Fruit fly (Drosophila melanogaster) whole organism, embryonic: ENCODE measurements around the gene Rok.
A peak's percentile ranks its signal among the peaks of the same experiment; 100 is the strongest.

Source experiments
- BEAF-32 ChIP-seq: fragments of 200-800 bp; sonication (Bioruptor generic); optimal IDR thresholded peaks from 3 replicates; lab custom pipeline; 2017; ENCODE audit warnings: missing biosample characterization, missing genetic modification characterization, mild to moderate bottlenecking, moderate library complexity, missing genetic modification reagents
- CG11560 ChIP-seq: fragments of 200-800 bp; sonication (Bioruptor generic); IDR thresholded peaks from 3 replicates; pipeline ENCODE4 v1.3.6; 2022; ENCODE audit warnings: missing biosample characterization, missing genetic modification characterization
- CG11695 ChIP-seq: fragments of 200-800 bp; sonication (Bioruptor generic); IDR thresholded peaks from 3 replicates; pipeline ENCODE4 v1.3.6; 2022; ENCODE audit warnings: missing biosample characterization, missing genetic modification characterization
- CG11723 ChIP-seq: fragments of 200-800 bp; sonication (Bioruptor generic); optimal IDR thresholded peaks from 2 replicates; lab custom pipeline; 2017; ENCODE audit warnings: missing biosample characterization, mild to moderate bottlenecking, missing genetic modification characterization
- CG12104 ChIP-seq: fragments of 200-800 bp; sonication (Bioruptor generic); optimal IDR thresholded peaks from 3 replicates; lab custom pipeline; 2016; ENCODE audit warnings: missing biosample characterization, missing genetic modification characterization
- CG12299 ChIP-seq: fragments of 200-800 bp; sonication (Bioruptor generic); optimal IDR thresholded peaks from 2 replicates; lab custom pipeline; 2018; ENCODE audit warnings: missing biosample characterization, mild to moderate bottlenecking, missing genetic modification characterization
- CG13287 ChIP-seq: fragments of 200-800 bp; sonication (Bioruptor generic); IDR thresholded peaks from 2 replicates; pipeline ENCODE4 v1.3.6; 2022; ENCODE audit warnings: missing biosample characterization, missing genetic modification characterization; ENCODE audit not compliant: partially characterized antibody
- CG16813 ChIP-seq: fragments of 200-800 bp; sonication (Bioruptor generic); IDR thresholded peaks from 3 replicates; pipeline ENCODE4 v1.3.6; 2022; ENCODE audit warnings: missing biosample characterization, missing genetic modification characterization; ENCODE audit not compliant: partially characterized antibody
- CG17186 ChIP-seq: fragments of 200-800 bp; sonication (Bioruptor generic); optimal IDR thresholded peaks from 3 replicates; lab custom pipeline; 2017; ENCODE audit warnings: missing biosample characterization, missing genetic modification reagents, missing genetic modification characterization
- CG31365 ChIP-seq: fragments of 200-800 bp; sonication (Bioruptor generic); optimal IDR thresholded peaks from 2 replicates; lab custom pipeline; 2018; ENCODE audit warnings: missing biosample characterization, mild to moderate bottlenecking, missing genetic modification characterization
- CG32767 ChIP-seq: fragments of 200-800 bp; sonication (Bioruptor generic); IDR thresholded peaks from 2 replicates; pipeline ENCODE4 v1.3.6; 2022; ENCODE audit warnings: missing biosample characterization, missing genetic modification characterization
- CG32772 ChIP-seq: fragments of 200-800 bp; sonication (Bioruptor generic); IDR thresholded peaks from 2 replicates; pipeline ENCODE4 v1.3.6; 2022; ENCODE audit warnings: missing biosample characterization, missing genetic modification characterization
- CG3726 ChIP-seq: fragments of 200-800 bp; sonication (Bioruptor generic); IDR thresholded peaks from 3 replicates; pipeline ENCODE4, ENCODE4 v1.3.6; 2022; ENCODE audit warnings: missing biosample characterization, missing genetic modification characterization
- CG4328 ChIP-seq: fragments of 200-800 bp; sonication (Bioruptor generic); optimal IDR thresholded peaks from 3 replicates; lab custom pipeline; 2017; ENCODE audit warnings: missing biosample characterization, missing genetic modification reagents, missing genetic modification characterization
- CG4404 ChIP-seq: fragments of 200-800 bp; sonication (Bioruptor generic); IDR thresholded peaks from 2 replicates; pipeline ENCODE4 v1.3.6; 2022; ENCODE audit warnings: missing biosample characterization, missing genetic modification characterization
- CG4730 ChIP-seq: fragments of 200-800 bp; sonication (Bioruptor generic); IDR thresholded peaks from 2 replicates; pipeline ENCODE4 v1.3.6; 2022; ENCODE audit warnings: missing biosample characterization, missing genetic modification characterization
- CG6791 ChIP-seq: fragments of 200-800 bp; sonication (Bioruptor generic); IDR thresholded peaks from 3 replicates; pipeline ENCODE4 v1.3.6; 2022; ENCODE audit warnings: missing biosample characterization, missing genetic modification characterization; ENCODE audit not compliant: partially characterized antibody
- CG6854 ChIP-seq: fragments of 200-800 bp; sonication (Bioruptor generic); optimal IDR thresholded peaks from 3 replicates; lab custom pipeline; 2017; ENCODE audit warnings: missing biosample characterization, mild to moderate bottlenecking, missing genetic modification characterization
- CG9797 ChIP-seq: fragments of 200-800 bp; sonication (Bioruptor generic); optimal IDR thresholded peaks from 3 replicates; lab custom pipeline; 2018; ENCODE audit warnings: missing biosample characterization, mild to moderate bottlenecking, missing genetic modification characterization
- Dip2 ChIP-seq: fragments of 200-800 bp; sonication (Bioruptor generic); IDR thresholded peaks from 2 replicates; pipeline ENCODE4 v1.3.6; 2022; ENCODE audit warnings: missing biosample characterization, missing genetic modification characterization
- Dll ChIP-seq: fragments of 200-800 bp; sonication (Bioruptor generic); IDR thresholded peaks from 4 replicates; pipeline ENCODE4 v1.3.6; 2022; ENCODE audit warnings: missing biosample characterization, missing genetic modification characterization; ENCODE audit not compliant: partially characterized antibody
- E2f2 ChIP-seq: fragments of 200-800 bp; sonication (Bioruptor generic); IDR thresholded peaks from 2 replicates; pipeline ENCODE4 v1.3.6; 2022; ENCODE audit warnings: missing biosample characterization, missing genetic modification characterization
- Fer3 ChIP-seq: fragments of 200-800 bp; sonication (Bioruptor generic); optimal IDR thresholded peaks from 2 replicates; lab custom pipeline; 2018; ENCODE audit warnings: missing biosample characterization, mild to moderate bottlenecking, missing genetic modification characterization, moderate library complexity
- HLH54F ChIP-seq: fragments of 200-800 bp; sonication (Bioruptor generic); optimal IDR thresholded peaks from 3 replicates; lab custom pipeline; 2016; ENCODE audit warnings: missing biosample characterization, missing genetic modification characterization
- Hr39 ChIP-seq: fragments of >200 bp; optimal IDR thresholded peaks from 2 replicates; lab custom pipeline; 2017
- MESR4 ChIP-seq: fragments of 200-800 bp; sonication (Bioruptor generic); optimal IDR thresholded peaks from 2 replicates; lab custom pipeline; 2018; ENCODE audit warnings: missing biosample characterization, mild to moderate bottlenecking, missing genetic modification characterization, moderate library complexity
- Pdp1 ChIP-seq, 2 experiments: fragments of 200-800 bp; sonication (Bioruptor generic); optimal IDR thresholded peaks; 3 replicates each; lab custom pipeline; 2016; ENCODE audit warnings: missing biosample characterization in 2 of 2, missing genetic modification characterization in 2 of 2, mild to moderate bottlenecking in 1 of 2, moderate library complexity in 1 of 2
- Spps ChIP-seq: fragments of 200-800 bp; sonication (Bioruptor generic); optimal IDR thresholded peaks from 2 replicates; lab custom pipeline; 2018; ENCODE audit warnings: missing biosample characterization, mild to moderate bottlenecking, missing genetic modification characterization
- Sry-δ ChIP-seq: fragments of 200-800 bp; sonication (Bioruptor generic); optimal IDR thresholded peaks from 2 replicates; lab custom pipeline; 2016; ENCODE audit warnings: missing biosample characterization, missing genetic modification characterization
- Xbp1 ChIP-seq: fragments of 200-800 bp; sonication (Bioruptor generic); optimal IDR thresholded peaks from 3 replicates; lab custom pipeline; 2016; ENCODE audit warnings: missing biosample characterization, mild to moderate bottlenecking, missing genetic modification characterization
- YL-1 ChIP-seq: fragments of 200-800 bp; sonication (Bioruptor generic); optimal IDR thresholded peaks from 3 replicates; lab custom pipeline; 2017; ENCODE audit warnings: missing biosample characterization, mild to moderate bottlenecking, missing genetic modification characterization
- cad ChIP-seq: fragments of >200 bp; optimal IDR thresholded peaks from 2 replicates; lab custom pipeline; 2017; ENCODE audit warnings: missing biosample characterization, missing genetic modification characterization
- cg ChIP-seq: fragments of 200-800 bp; sonication (Bioruptor generic); optimal IDR thresholded peaks from 3 replicates; lab custom pipeline; 2019; ENCODE audit warnings: missing biosample characterization, mild to moderate bottlenecking, missing genetic modification characterization, moderate library complexity
- ci ChIP-seq: fragments of 200-800 bp; sonication (Bioruptor generic); IDR thresholded peaks from 3 replicates; pipeline ENCODE4 v1.3.6; 2022; ENCODE audit warnings: missing biosample characterization, missing genetic modification characterization
- crc ChIP-seq: fragments of 200-800 bp; sonication (Bioruptor generic); optimal IDR thresholded peaks from 2 replicates; lab custom pipeline; 2016; ENCODE audit warnings: missing biosample characterization, missing genetic modification characterization
- dm ChIP-seq: fragments of 200-800 bp; sonication (Bioruptor generic); optimal IDR thresholded peaks from 3 replicates; lab custom pipeline; 2016; ENCODE audit warnings: missing biosample characterization, missing genetic modification characterization
- gfzf ChIP-seq: fragments of 200-800 bp; sonication (Bioruptor generic); optimal IDR thresholded peaks from 2 replicates; lab custom pipeline; 2016; ENCODE audit warnings: missing biosample characterization, mild to moderate bottlenecking, missing genetic modification characterization, moderate library complexity
- h ChIP-seq: fragments of >200 bp; optimal IDR thresholded peaks from 2 replicates; lab custom pipeline; 2017
- inv ChIP-seq: fragments of 200-800 bp; sonication (Bioruptor generic); IDR thresholded peaks from 2 replicates; pipeline ENCODE4 v1.3.6; 2022; ENCODE audit warnings: missing biosample characterization, missing genetic modification characterization; ENCODE audit not compliant: partially characterized antibody
- jigr1 ChIP-seq: fragments of 200-800 bp; sonication (Bioruptor generic); IDR thresholded peaks from 3 replicates; pipeline ENCODE4 v1.3.6; 2022; ENCODE audit warnings: missing biosample characterization, missing genetic modification characterization
- kah ChIP-seq: fragments of 200-800 bp; sonication (Bioruptor generic); optimal IDR thresholded peaks from 2 replicates; lab custom pipeline; 2018; ENCODE audit warnings: missing biosample characterization, mild to moderate bottlenecking, missing genetic modification characterization
- klu ChIP-seq: fragments of 200-800 bp; sonication (Bioruptor generic); IDR thresholded peaks from 2 replicates; pipeline ENCODE4 v1.3.6; 2022; ENCODE audit warnings: missing biosample characterization, missing genetic modification characterization
- lmd ChIP-seq: fragments of 200-800 bp; sonication (Bioruptor generic); IDR thresholded peaks from 2 replicates; pipeline ENCODE4 v1.3.6; 2022; ENCODE audit warnings: missing biosample characterization, missing genetic modification characterization
- sisA ChIP-seq: fragments of 200-800 bp; sonication (Bioruptor generic); IDR thresholded peaks from 2 replicates; pipeline ENCODE4 v1.3.6; 2022; ENCODE audit warnings: missing biosample characterization, missing genetic modification characterization
- stwl ChIP-seq: fragments of 200-800 bp; sonication (Bioruptor generic); optimal IDR thresholded peaks from 3 replicates; lab custom pipeline; 2018; ENCODE audit warnings: missing biosample characterization, mild to moderate bottlenecking, missing genetic modification characterization, moderate library complexity
- tap ChIP-seq: fragments of 200-800 bp; optimal IDR thresholded peaks from 3 replicates; lab custom pipeline; 2019; ENCODE audit warnings: missing biosample characterization, mild to moderate bottlenecking, missing genetic modification characterization, moderate library complexity
- unc-4 ChIP-seq: fragments of 200-800 bp; sonication (Bioruptor generic); IDR thresholded peaks from 2 replicates; pipeline ENCODE4 v1.3.6; 2022; ENCODE audit warnings: missing biosample characterization, missing genetic modification characterization; ENCODE audit not compliant: partially characterized antibody
- vnd ChIP-seq: fragments of 200-800 bp; sonication (Bioruptor generic); IDR thresholded peaks from 3 replicates; pipeline ENCODE4 v1.3.6; 2022; ENCODE audit warnings: missing biosample characterization, missing genetic modification characterization; ENCODE audit not compliant: partially characterized antibody
- vvl ChIP-seq: fragments of 200-800 bp; sonication (Bioruptor generic); IDR thresholded peaks from 2 replicates; pipeline ENCODE4 v1.3.6; 2022; ENCODE audit warnings: missing biosample characterization, missing genetic modification characterization
- wdn ChIP-seq: fragments of 200-800 bp; sonication (Bioruptor generic); IDR thresholded peaks from 2 replicates; pipeline ENCODE4 v1.3.6; 2022; ENCODE audit warnings: missing biosample characterization, missing genetic modification characterization
- zen ChIP-seq: fragments of 200-800 bp; sonication (Bioruptor generic); optimal IDR thresholded peaks from 3 replicates; lab custom pipeline; 2018; ENCODE audit warnings: missing biosample characterization, mild to moderate bottlenecking, missing genetic modification characterization, moderate library complexity

The Rok gene

DNA sequence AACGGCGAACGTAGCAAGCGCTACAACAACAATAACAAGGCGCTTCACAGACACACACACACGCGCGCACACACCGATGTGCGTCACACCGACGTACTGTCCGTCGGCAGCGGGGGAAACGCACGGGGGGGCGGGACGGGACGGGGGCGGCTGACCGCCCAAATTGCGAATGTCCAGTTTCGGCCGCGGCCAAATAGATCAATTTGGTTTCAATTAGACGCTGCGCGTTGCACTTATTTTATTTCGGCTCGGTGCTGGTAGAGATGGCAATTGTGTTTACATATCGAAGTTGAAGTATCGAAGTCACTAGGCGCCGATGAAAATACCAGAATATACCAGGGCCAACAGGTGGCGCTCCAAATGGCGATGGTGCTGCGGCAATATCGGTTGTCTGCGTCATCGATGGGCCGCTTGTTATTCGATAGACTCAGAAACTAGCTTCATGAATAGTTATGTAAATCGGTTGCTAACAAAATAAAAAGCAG lies at the start of gene Rok (continued):
- TF ChIP-seq CG17186 (GFP tag; lab: Kevin White, UChicago) (peak; percentile 46), Xbp1 (GFP tag; lab: Kevin White, UChicago) (no peak), Spps (no peak), dm (no peak), CG11723 (GFP tag; lab: Kevin White, UChicago) (no peak), ci (GFP tag; lab: Robert Waterston, UW) (peak; percentile 11; the same call in 1 of the 3 replicates), kah (GFP tag; lab: Kevin White, UChicago) (peak; percentile 3), zen (tag; lab: Kevin White, UChicago) (no peak), unc-4 (peak; percentile 74), CG11560 (tag; lab: Robert Waterston, UW) (peak; percentile 96; the same call in 2 of the 3 replicates), CG12104 (no peak), Hr39 (peak; percentile 21), CG4328 (GFP tag; lab: Kevin White, UChicago) (no peak), MESR4 (peak; percentile 95), HLH54F (no peak), YL-1 (peak; percentile 6), jigr1 (GFP tag; lab: Robert Waterston, UW) (no peak), CG4730 (no peak), tap (tag; lab: Kevin White, UChicago) (no peak), klu (GFP tag; lab: Robert Waterston, UW) (no peak), wdn (GFP tag; lab: Robert Waterston, UW) (no peak), E2f2 (GFP tag; lab: Robert Waterston, UW) (no peak), cad (GFP tag; lab: Kevin White, UChicago) (no peak), CG31365 (tag; lab: Kevin White, UChicago) (no peak), CG16813 (GFP tag; lab: Robert Waterston, UW) (peak; percentile 85), CG4404 (GFP tag; lab: Robert Waterston, UW) (no peak), cg (GFP tag; lab: Kevin White, UChicago) (peak; percentile 99), Dip2 (no peak), BEAF-32 (peak; percentile 95), lmd (GFP tag; lab: Robert Waterston, UW) (peak; percentile 13; the same call in 1 of the 2 replicates), CG3726 (no peak), stwl (tag; lab: Kevin White, UChicago) (peak; percentile 27), CG6854 (GFP tag; lab: Kevin White, UChicago) (peak; percentile 42), CG6791 (GFP tag; lab: Robert Waterston, UW) (peak; percentile 87), Dll (GFP tag; lab: Robert Waterston, UW) (peak; percentile 77), CG13287 (peak; percentile 77), CG11695 (GFP tag; lab: Robert Waterston, UW) (no peak), h (lab: Kevin White, UChicago) (no peak), crc (no peak), CG32767 (peak; percentile 24; the same call in 1 of the 2 replicates), CG9797 (peak; percentile 69), sisA (GFP tag; lab: Robert Waterston, UW) (no peak), vvl (GFP tag; lab: Robert Waterston, UW) (no peak; the same call in 1 of the 2 replicates), CG12299 (tag; lab: Kevin White, UChicago) (no peak), vnd (peak; percentile 75), CG32772 (GFP tag; lab: Robert Waterston, UW) (no peak), gfzf (GFP tag; lab: Kevin White, UChicago) (peak; percentile 40), Fer3 (tag; lab: Kevin White, UChicago) (no peak), inv (peak; percentile 81), Pdp1 (GFP tag; optimal IDR thresholded peaks at IDR 0.05; lab: Kevin White, UChicago) (peak in 1 of 2 experiments; percentile 46), Sry-δ (peak; percentile 95)
